Worm (Caenorhabditis elegans) whole organism, L1 larva: ENCODE results near the gene C33D3.3.

Source experiments
- C16A3.4 ChIP-seq: fragments of 150-350 bp; optimal IDR thresholded peaks from 2 replicates; lab custom pipeline; 2014; ENCODE audit warnings: missing biosample characterization, missing genetic modification characterization
- Y116A8C.19 ChIP-seq: sonication (generic microtip); optimal IDR thresholded peaks from 2 replicates; lab custom pipeline; 2016; ENCODE audit warnings: missing compliant biosample characterization, missing genetic modification characterization, borderline replicate concordance
- alr-1 ChIP-seq: fragments of 200-800 bp; sonication (Bioruptor generic); optimal IDR thresholded peaks from 2 replicates; lab custom pipeline; 2018; ENCODE audit warnings: borderline replicate concordance, mild to moderate bottlenecking, missing genetic modification characterization, missing compliant biosample characterization
- blmp-1 ChIP-seq: fragments of 150-350 bp; optimal IDR thresholded peaks from 2 replicates; lab custom pipeline; 2014; ENCODE audit warnings: missing biosample characterization, missing genetic modification characterization
- ces-1 ChIP-seq: fragments of 150-350 bp; optimal IDR thresholded peaks from 2 replicates; lab custom pipeline; 2014; ENCODE audit warnings: missing biosample characterization, missing genetic modification reagents, missing genetic modification characterization
- dsc-1 ChIP-seq: sonication (generic microtip); optimal IDR thresholded peaks from 2 replicates; lab custom pipeline; 2016; ENCODE audit warnings: mild to moderate bottlenecking, missing genetic modification characterization, missing compliant biosample characterization
- efl-1 ChIP-seq, 4 experiments: fragments of 150-350 bp; optimal IDR thresholded peaks in 3 of 4; peaks in 1 of 4; 1 replicate in 1 of 4; 2 replicates in 3 of 4; lab custom pipeline; 2014; ENCODE audit warnings: missing biosample characterization in 2 of 4, missing genetic modification characterization in 2 of 4, missing genetic modification reagents in 2 of 4
- egl-13 ChIP-seq: sonication (generic microtip); optimal IDR thresholded peaks from 2 replicates; lab custom pipeline; 2016; ENCODE audit warnings: missing genotype, missing genetic modification reagents, missing genetic modification characterization, missing compliant biosample characterization
- egl-27 ChIP-seq, 2 experiments: fragments of 150-350 bp in 1 of 2; sonication (generic microtip); optimal IDR thresholded peaks; 3 replicates each; lab custom pipeline; 2017 to 2018; ENCODE audit warnings: missing biosample characterization in 2 of 2, missing genetic modification characterization in 2 of 2, missing genetic modification reagents in 2 of 2
- elt-2 ChIP-seq: sonication (generic microtip); optimal IDR thresholded peaks from 2 replicates; lab custom pipeline; 2016; ENCODE audit warnings: missing genetic modification characterization, mild to moderate bottlenecking, inconsistent platforms, missing compliant biosample characterization, missing genetic modification reagents
- fkh-4 ChIP-seq: sonication (generic microtip); optimal IDR thresholded peaks from 2 replicates; lab custom pipeline; 2016; ENCODE audit warnings: missing compliant biosample characterization, missing genetic modification characterization, borderline replicate concordance
- grh-1 ChIP-seq: fragments of 200-800 bp; sonication (Bioruptor generic); IDR thresholded peaks from 2 replicates; pipeline ENCODE4 v1.3.6; 2022; ENCODE audit warnings: missing genetic modification reagents, missing genetic modification characterization, missing compliant biosample characterization
- irx-1 ChIP-seq: sonication (generic microtip); optimal IDR thresholded peaks from 2 replicates; lab custom pipeline; 2016; ENCODE audit warnings: missing genetic modification characterization, missing compliant biosample characterization
- lin-35 ChIP-seq, 2 experiments: fragments of 150-350 bp; optimal IDR thresholded peaks; 2 replicates each; lab custom pipeline; 2014; ENCODE audit warnings: missing biosample characterization in 2 of 2, missing genetic modification characterization in 2 of 2, missing genetic modification reagents in 2 of 2
- lin-39 ChIP-seq: fragments of 150-350 bp; optimal IDR thresholded peaks from 2 replicates; lab custom pipeline; 2014; ENCODE audit warnings: missing biosample characterization, missing genetic modification reagents, missing genetic modification characterization
- mdl-1 ChIP-seq, 2 experiments: fragments of 150-350 bp; optimal IDR thresholded peaks; 2 replicates each; lab custom pipeline; 2014 to 2017; ENCODE audit warnings: missing biosample characterization in 2 of 2, missing genetic modification characterization in 2 of 2, inconsistent platforms in 1 of 2
- nhr-11 ChIP-seq: fragments of 150-350 bp; optimal IDR thresholded peaks from 2 replicates; lab custom pipeline; 2014; ENCODE audit warnings: missing biosample characterization, missing genetic modification characterization
- nhr-20 ChIP-seq: sonication (generic microtip); optimal IDR thresholded peaks from 2 replicates; lab custom pipeline; 2016; ENCODE audit warnings: mild to moderate bottlenecking, missing genetic modification characterization, missing compliant biosample characterization
- nhr-71 ChIP-seq: sonication (generic microtip); optimal IDR thresholded peaks from 2 replicates; lab custom pipeline; 2016; ENCODE audit warnings: mild to moderate bottlenecking, missing genetic modification characterization, moderate library complexity, missing compliant biosample characterization
- rnt-1 ChIP-seq: sonication (generic microtip); optimal IDR thresholded peaks from 2 replicates; lab custom pipeline; 2016; ENCODE audit warnings: mild to moderate bottlenecking, missing genetic modification characterization, moderate library complexity, missing compliant biosample characterization
- skn-1 ChIP-seq: fragments of 150-350 bp; optimal IDR thresholded peaks from 2 replicates; lab custom pipeline; 2014; ENCODE audit warnings: missing biosample characterization, missing genetic modification characterization
- sup-37 ChIP-seq: fragments of 200-800 bp; sonication (Bioruptor generic); optimal IDR thresholded peaks from 2 replicates; lab custom pipeline; 2018; ENCODE audit warnings: mild to moderate bottlenecking, missing genetic modification characterization, missing compliant biosample characterization
- swsn-7 ChIP-seq: sonication (generic microtip); optimal IDR thresholded peaks from 2 replicates; lab custom pipeline; 2016; ENCODE audit warnings: missing genetic modification characterization, missing compliant biosample characterization
- tbx-2 ChIP-seq: sonication (generic microtip); optimal IDR thresholded peaks from 2 replicates; lab custom pipeline; 2016; ENCODE audit warnings: missing genetic modification characterization, missing compliant biosample characterization
- unc-30 ChIP-seq: sonication (generic microtip); optimal IDR thresholded peaks from 2 replicates; lab custom pipeline; 2017; ENCODE audit warnings: missing biosample characterization, missing genetic modification characterization
- vab-15 ChIP-seq: sonication (generic microtip); optimal IDR thresholded peaks from 2 replicates; lab custom pipeline; 2017; ENCODE audit warnings: missing genotype, mild to moderate bottlenecking, missing genetic modification characterization, missing compliant biosample characterization
- zag-1 ChIP-seq: fragments of 150-350 bp; optimal IDR thresholded peaks from 2 replicates; lab custom pipeline; 2014; ENCODE audit warnings: missing biosample characterization, missing genetic modification characterization

C33D3.3 gene

ce11 chrX:10524483-10524948, 39.4 kb downstream of the C33D3.3 start, which contains the start of the genes mboa-7 and git-1 (continued):
- TF ChIP-seq nhr-71 (tag; lab: Kevin White, UChicago) (peak; percentile 74), alr-1 (tag; lab: Kevin White, UChicago) (no peak), C16A3.4 (tag; lab: Kevin White, UChicago) (peak; percentile 71), grh-1 (GFP tag; lab: Robert Waterston, UW) (peak; percentile 42; the same call in 1 of the 2 replicates), swsn-7 (tag; lab: Kevin White, UChicago) (peak; percentile 61), sup-37 (GFP tag; lab: Kevin White, UChicago) (no peak), fkh-4 (no peak), vab-15 (tag; lab: Kevin White, UChicago) (peak; percentile 15), Y116A8C.19 (tag; lab: Kevin White, UChicago) (no peak), dsc-1 (tag; lab: Kevin White, UChicago) (no peak), lin-39 (tag; lab: Kevin White, UChicago) (no peak), lin-35 (GFP tag; optimal IDR thresholded peaks at IDR 0.05; lab: Kevin White, UChicago) (peak; percentile 42 to 81)

ce11 chrX:10527414-10527813, 42.3 kb downstream of the C33D3.3 start:
- TF ChIP-seq mdl-1 (tag; optimal IDR thresholded peaks at IDR 0.05; lab: Kevin White, UChicago) (peak in 1 of 2 experiments; percentile 10), elt-2 (tag; lab: Kevin White, UChicago) (peak; percentile 39), unc-30 (no peak)

ce11 chrX:10528993-10529392, 43.8 kb downstream of the C33D3.3 start, which contains the start of the genes F14F3.5 and slcf-1:
F14F3.5 (minus strand) TSS chrX:10529226.
slcf-1 (plus strand) TSS chrX:10529294.
- no peak for TF ChIP-seq rnt-1 (tag; lab: Kevin White, UChicago)
- TF ChIP-seq elt-2 (tag; lab: Kevin White, UChicago): peak; percentile 75

ce11 chrX:10532180-10532833, 47.2 kb downstream of the C33D3.3 start:
- TF ChIP-seq nhr-11 (tag; lab: Kevin White, UChicago) (no peak), skn-1 (tag; lab: Kevin White, UChicago) (no peak), zag-1 (no peak), alr-1 (tag; lab: Kevin White, UChicago) (no peak), egl-13 (peak; percentile 26), ces-1 (no peak), dsc-1 (tag; lab: Kevin White, UChicago) (no peak), lin-35 (GFP tag; optimal IDR thresholded peaks at IDR 0.05; lab: Kevin White, UChicago) (peak in 1 of 2 experiments; percentile 38), nhr-71 (tag; lab: Kevin White, UChicago) (peak; percentile 15), egl-27 (tag; optimal IDR thresholded peaks at IDR 0.05; lab: Kevin White, UChicago) (no peak), elt-2 (tag; lab: Kevin White, UChicago) (peak; percentile 93), irx-1 (tag; lab: Kevin White, UChicago) (no peak), blmp-1 (tag; lab: Kevin White, UChicago) (no peak), nhr-20 (tag; lab: Kevin White, UChicago) (peak; percentile 18), Y116A8C.19 (tag; lab: Kevin White, UChicago) (no peak), swsn-7 (tag; lab: Kevin White, UChicago) (no peak), vab-15 (tag; lab: Kevin White, UChicago) (no peak)

ce11 chrX:10533447-10533846, 48.3 kb downstream of the C33D3.3 start, which contains the start of gene glo-3:
glo-3 (plus strand) TSS chrX:10533699.
- no peak for TF ChIP-seq tbx-2
- peak; percentile 60 for TF ChIP-seq elt-2 (tag; lab: Kevin White, UChicago)

ce11 chrX:10534625-10535244, 49.6 kb downstream of the C33D3.3 start:
- no peak for TF ChIP-seq alr-1 (tag; lab: Kevin White, UChicago)
- TF ChIP-seq elt-2 (tag; lab: Kevin White, UChicago): peak; percentile 2
- TF ChIP-seq efl-1 (optimal IDR thresholded peaks at IDR 0.05; lab: Kevin White, UChicago): no peak
- TF ChIP-seq efl-1 (GFP tag; optimal IDR thresholded peaks at IDR 0.05 in 1 of 2; lab: Kevin White, UChicago): peak in 1 of 2 experiments; percentile 62
- TF ChIP-seq, all 84 proteins: peak for 2
